Worm (Caenorhabditis elegans) whole organism, L4 larva: ENCODE measurements around the gene eef-1A.2.

ENCODE experiments used
- ZK546.5 ChIP-seq, 2 experiments: sonication (generic microtip); optimal IDR thresholded peaks; 2 replicates each; lab custom pipeline; 2017; ENCODE audit warnings: missing biosample characterization in 2 of 2, missing genetic modification characterization in 2 of 2
- ama-1 ChIP-seq: fragments of 150-350 bp; optimal IDR thresholded peaks from 2 replicates; lab custom pipeline; 2014; ENCODE audit warnings: inconsistent platforms, mixed read lengths
- hif-1 ChIP-seq, 2 experiments: sonication (generic microtip); optimal IDR thresholded peaks; 2 replicates each; lab custom pipeline; 2016 to 2017; ENCODE audit warnings: missing compliant biosample characterization in 2 of 2, missing genetic modification characterization in 2 of 2, missing genetic modification reagents in 2 of 2, missing genotype in 2 of 2, mild to moderate bottlenecking in 1 of 2
- hmg-1.1 ChIP-seq: fragments of 200-800 bp; sonication (Bioruptor generic); IDR thresholded peaks from 2 replicates; pipeline ENCODE4 v1.3.6; 2022; ENCODE audit warnings: missing genetic modification reagents, missing genetic modification characterization, missing compliant biosample characterization
- lim-7 ChIP-seq: fragments of 200-800 bp; sonication (Bioruptor generic); IDR thresholded peaks from 2 replicates; pipeline ENCODE4 v1.3.6; 2022; ENCODE audit warnings: missing genetic modification characterization, missing compliant biosample characterization
- mdl-1 ChIP-seq, 2 experiments: fragments of 150-350 bp in 1 of 2; sonication (generic microtip) in 1 of 2; optimal IDR thresholded peaks; 2 replicates each; lab custom pipeline; 2014 to 2017; ENCODE audit warnings: missing biosample characterization in 2 of 2, missing genetic modification characterization in 2 of 2
- nhr-237 ChIP-seq: sonication (generic microtip); optimal IDR thresholded peaks from 2 replicates; lab custom pipeline; 2017; ENCODE audit warnings: missing biosample characterization, missing genetic modification characterization
- nhr-41 ChIP-seq: fragments of 200-800 bp; sonication (Bioruptor generic); IDR thresholded peaks from 2 replicates; pipeline ENCODE4 v1.3.6; 2022; ENCODE audit warnings: missing genetic modification reagents, missing genetic modification characterization, missing compliant biosample characterization
- nhr-6 ChIP-seq: fragments of 150-350 bp; optimal IDR thresholded peaks from 2 replicates; lab custom pipeline; 2014; ENCODE audit warnings: missing biosample characterization, missing genetic modification characterization
- nhr-76 ChIP-seq: fragments of 150-350 bp; optimal IDR thresholded peaks from 2 replicates; lab custom pipeline; 2014; ENCODE audit warnings: missing biosample characterization, missing genetic modification characterization
- unc-39 ChIP-seq: sonication (generic microtip); optimal IDR thresholded peaks from 2 replicates; lab custom pipeline; 2017; ENCODE audit warnings: missing biosample characterization, missing genetic modification characterization
- zfp-3 ChIP-seq: fragments of 200-800 bp; sonication (Bioruptor generic); conservative IDR thresholded peaks from 2 replicates; pipeline ENCODE4 v1.3.6; 2022; ENCODE audit warnings: missing genetic modification reagents, missing genetic modification characterization, missing compliant biosample characterization

DNA sequence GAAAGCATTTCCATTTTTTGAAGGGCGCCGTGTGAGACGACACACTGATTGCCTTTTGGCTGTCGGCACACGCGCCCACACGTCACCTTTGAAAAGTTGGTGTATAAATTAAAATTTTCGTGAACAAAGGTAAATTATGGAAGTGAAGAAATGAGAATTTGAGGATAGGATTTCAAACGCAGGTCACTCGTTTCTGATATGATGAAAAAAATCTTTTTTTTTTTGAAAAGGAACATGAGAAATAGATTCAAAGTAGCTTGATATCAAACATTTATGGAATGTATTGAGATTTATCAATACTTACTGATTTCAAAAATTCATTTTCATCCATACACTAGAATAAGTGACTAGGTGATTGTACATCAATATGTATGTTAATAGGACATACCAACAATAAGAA, 5.9 kb upstream of the eef-1A.2 start:
- TF ChIP-seq hmg-1.1 = no peak
- no peak for TF ChIP-seq unc-39 (tag; lab: Kevin White, UChicago)
- TF ChIP-seq mdl-1 (tag; optimal IDR thresholded peaks at IDR 0.05; lab: Kevin White, UChicago) = no peak
- TF ChIP-seq nhr-41 (GFP tag; lab: Robert Waterston, UW) = no peak
- no peak for TF ChIP-seq nhr-237 (tag; lab: Kevin White, UChicago)
- TF ChIP-seq lim-7 = no peak
- TF ChIP-seq zfp-3 (GFP tag; lab: Robert Waterston, UW) = no peak
- TF ChIP-seq ZK546.5 (tag; optimal IDR thresholded peaks at IDR 0.05; lab: Kevin White, UChicago) = no peak
- no peak for TF ChIP-seq nhr-76 (tag; lab: Kevin White, UChicago)
- TF ChIP-seq hif-1 (tag; optimal IDR thresholded peaks at IDR 0.05; lab: Kevin White, UChicago) = no peak
- no peak for TF ChIP-seq nhr-6 (tag; lab: Kevin White, UChicago)
- no peak for TF ChIP-seq ama-1 (lab: Kevin White, UChicago)
